Worm (Caenorhabditis elegans) whole organism, young adult: ENCODE results near the gene Y55H10A.2.

Experiments
- B0336.3 ChIP-seq: fragments of 200-800 bp; sonication (Bioruptor generic); IDR thresholded peaks from 2 replicates; pipeline ENCODE4 v1.3.6; 2022; ENCODE audit warnings: missing genetic modification characterization, missing compliant biosample characterization
- C06A6.2 ChIP-seq: fragments of 200-800 bp; sonication (Bioruptor generic); conservative IDR thresholded peaks from 2 replicates; pipeline ENCODE4 v1.3.6; 2022; ENCODE audit warnings: missing genetic modification characterization, missing compliant biosample characterization
- D2030.7 ChIP-seq: fragments of 200-800 bp; sonication (Bioruptor generic); IDR thresholded peaks from 2 replicates; pipeline ENCODE4 v1.3.6; 2022; ENCODE audit warnings: missing genetic modification reagents, missing genetic modification characterization, missing compliant biosample characterization
- F23B12.7 ChIP-seq: sonication (generic microtip); optimal IDR thresholded peaks from 2 replicates; lab custom pipeline; 2017; ENCODE audit warnings: missing genetic modification characterization, mild to moderate bottlenecking, missing compliant biosample characterization, antibody characterized with exemption, moderate library complexity; ENCODE audit not compliant: insufficient read depth
- F37B4.10 ChIP-seq: fragments of 200-800 bp; sonication (Bioruptor generic); IDR thresholded peaks from 2 replicates; pipeline ENCODE4 v1.3.6; 2022; ENCODE audit warnings: missing genetic modification characterization, missing compliant biosample characterization
- K11D2.4 ChIP-seq: fragments of 200-800 bp; sonication (Bioruptor generic); IDR thresholded peaks from 2 replicates; pipeline ENCODE4 v1.3.6; 2022; ENCODE audit warnings: missing genetic modification reagents, missing genetic modification characterization, missing compliant biosample characterization
- Y53F4B.3 ChIP-seq: fragments of 200-800 bp; sonication (Bioruptor generic); IDR thresholded peaks from 2 replicates; pipeline ENCODE4 v1.3.6; 2022; ENCODE audit warnings: missing genetic modification reagents, missing genetic modification characterization, missing compliant biosample characterization
- Y53G8AR.9 ChIP-seq: fragments of 200-800 bp; sonication (Bioruptor generic); conservative IDR thresholded peaks from 2 replicates; pipeline ENCODE4 v1.3.6; 2022; ENCODE audit warnings: missing genetic modification reagents, missing genetic modification characterization, missing compliant biosample characterization
- akir-1 ChIP-seq: fragments of 200-800 bp; sonication (Bioruptor generic); optimal IDR thresholded peaks from 2 replicates; lab custom pipeline; 2018; ENCODE audit warnings: mild to moderate bottlenecking, missing genetic modification characterization, moderate library complexity, missing compliant biosample characterization
- ama-1 ChIP-seq, 3 experiments: fragments of 150-350 bp in 1 of 3; sonication (generic microtip) in 2 of 3; optimal IDR thresholded peaks; 2 replicates each; lab custom pipeline; 2014 to 2018; ENCODE audit warnings: missing biosample characterization in 2 of 3, missing genetic modification characterization in 2 of 3, missing genetic modification reagents in 2 of 3
- aptf-2 ChIP-seq: fragments of 200-800 bp; sonication (Bioruptor generic); conservative IDR thresholded peaks from 2 replicates; pipeline ENCODE4 v1.3.6; 2022; ENCODE audit warnings: missing genetic modification reagents, missing genetic modification characterization, missing compliant biosample characterization
- attf-5 ChIP-seq: fragments of 200-800 bp; sonication (Bioruptor generic); optimal IDR thresholded peaks from 2 replicates; lab custom pipeline; 2018; ENCODE audit warnings: mild to moderate bottlenecking, missing genetic modification characterization, missing compliant biosample characterization
- attf-6 ChIP-seq: fragments of 200-800 bp; sonication (Bioruptor generic); IDR thresholded peaks from 2 replicates; pipeline ENCODE4 v1.3.6; 2022; ENCODE audit warnings: missing genetic modification reagents, missing genetic modification characterization, missing compliant biosample characterization
- cebp-1 ChIP-seq, 2 experiments: fragments of 200-800 bp in 1 of 2; sonication (Bioruptor generic) in 1 of 2; sonication (generic microtip) in 1 of 2; IDR thresholded peaks in 1 of 2; optimal IDR thresholded peaks in 1 of 2; 2 replicates each; pipeline versions ENCODE4 v1.3.6 to Lab custom; 2017 to 2022; ENCODE audit warnings: missing compliant biosample characterization in 2 of 2, missing genetic modification characterization in 2 of 2, mild to moderate bottlenecking in 1 of 2, missing genetic modification reagents in 1 of 2, moderate library complexity in 1 of 2
- ceh-100 ChIP-seq: fragments of 200-800 bp; sonication (Bioruptor generic); IDR thresholded peaks from 2 replicates; pipeline ENCODE4 v1.3.6; 2022; ENCODE audit warnings: missing genetic modification reagents, missing genetic modification characterization, missing compliant biosample characterization
- ceh-58 ChIP-seq: fragments of 200-800 bp; sonication (Bioruptor generic); IDR thresholded peaks from 2 replicates; pipeline ENCODE4 v1.3.6; 2022; ENCODE audit warnings: missing genetic modification characterization, missing compliant biosample characterization
- dpff-1 ChIP-seq: sonication (generic microtip); optimal IDR thresholded peaks from 2 replicates; lab custom pipeline; 2017; ENCODE audit warnings: mild to moderate bottlenecking, missing genetic modification characterization, missing compliant biosample characterization
- egl-18 ChIP-seq: fragments of 200-800 bp; sonication (Bioruptor generic); IDR thresholded peaks from 2 replicates; pipeline ENCODE4 v1.3.6; 2022; ENCODE audit warnings: missing genetic modification reagents, missing genetic modification characterization, missing compliant biosample characterization
- egrh-3 ChIP-seq: fragments of 200-800 bp; sonication (Bioruptor generic); IDR thresholded peaks from 2 replicates; pipeline ENCODE4 v1.3.6; 2022; ENCODE audit warnings: missing genetic modification reagents, missing genetic modification characterization, missing compliant biosample characterization
- fkh-3 ChIP-seq: sonication (generic microtip); optimal IDR thresholded peaks from 2 replicates; lab custom pipeline; 2016; ENCODE audit warnings: mild to moderate bottlenecking, missing genetic modification characterization, missing compliant biosample characterization
- him-1 ChIP-seq: sonication (generic microtip); optimal IDR thresholded peaks from 2 replicates; lab custom pipeline; 2016; ENCODE audit warnings: missing genotype, missing genetic modification reagents, missing genetic modification characterization, missing compliant biosample characterization
- hlh-12 ChIP-seq: sonication (generic microtip); optimal IDR thresholded peaks from 2 replicates; lab custom pipeline; 2016; ENCODE audit warnings: missing genetic modification characterization, missing compliant biosample characterization
- lag-1 ChIP-seq: fragments of 200-800 bp; sonication (Bioruptor generic); IDR thresholded peaks from 2 replicates; pipeline ENCODE4 v1.3.6; 2022; ENCODE audit warnings: missing genetic modification reagents, missing genetic modification characterization, missing compliant biosample characterization
- let-607 ChIP-seq, 2 experiments: fragments of 200-800 bp in 1 of 2; sonication (Bioruptor generic) in 1 of 2; sonication (generic microtip) in 1 of 2; optimal IDR thresholded peaks; 2 replicates each; lab custom pipeline; 2016 to 2018; ENCODE audit warnings: mild to moderate bottlenecking in 2 of 2, missing compliant biosample characterization in 2 of 2, missing genetic modification characterization in 2 of 2, moderate library complexity in 2 of 2, missing genotype in 1 of 2
- madf-10 ChIP-seq: sonication (generic microtip); optimal IDR thresholded peaks from 2 replicates; lab custom pipeline; 2016; ENCODE audit warnings: mild to moderate bottlenecking, missing genetic modification characterization, missing compliant biosample characterization
- madf-3 ChIP-seq: fragments of 200-800 bp; sonication (Bioruptor generic); IDR thresholded peaks from 2 replicates; pipeline ENCODE4 v1.3.6; 2022; ENCODE audit warnings: missing genetic modification reagents, missing genetic modification characterization, missing compliant biosample characterization
- madf-6 ChIP-seq: fragments of 200-800 bp; sonication (Bioruptor generic); IDR thresholded peaks from 2 replicates; pipeline ENCODE4 v1.3.6; 2022; ENCODE audit warnings: missing genetic modification reagents, missing genetic modification characterization, missing compliant biosample characterization
- mcd-1 ChIP-seq: fragments of 200-800 bp; sonication (Bioruptor generic); IDR thresholded peaks from 2 replicates; pipeline ENCODE4 v1.3.6; 2022; ENCODE audit warnings: missing genetic modification reagents, missing genetic modification characterization, missing compliant biosample characterization
- nhr-80 ChIP-seq: sonication (generic microtip); optimal IDR thresholded peaks from 2 replicates; lab custom pipeline; 2016; ENCODE audit warnings: missing genetic modification characterization, missing compliant biosample characterization
- rec-8 ChIP-seq, 2 experiments: sonication (generic microtip); optimal IDR thresholded peaks; 2 replicates each; lab custom pipeline; 2016; ENCODE audit warnings: mild to moderate bottlenecking in 2 of 2, missing genetic modification characterization in 2 of 2, missing genetic modification reagents in 2 of 2, missing genotype in 2 of 2, missing biosample characterization in 1 of 2, missing compliant biosample characterization in 1 of 2, moderate library complexity in 1 of 2
- somi-1 ChIP-seq: fragments of 200-800 bp; sonication (Bioruptor generic); optimal IDR thresholded peaks from 2 replicates; lab custom pipeline; 2018; ENCODE audit warnings: mild to moderate bottlenecking, missing genetic modification characterization, missing compliant biosample characterization
- tbp1 ChIP-seq: fragments of 200-800 bp; sonication (Bioruptor generic); optimal IDR thresholded peaks from 2 replicates; lab custom pipeline; 2018; ENCODE audit warnings: mild to moderate bottlenecking, missing genetic modification characterization, missing compliant biosample characterization
- zfh-2 ChIP-seq: fragments of 200-800 bp; sonication (Bioruptor generic); conservative IDR thresholded peaks from 2 replicates; pipeline ENCODE4 v1.3.6; 2022; ENCODE audit warnings: missing genetic modification reagents, missing genetic modification characterization, missing compliant biosample characterization
- zim-3 ChIP-seq: sonication (generic microtip); optimal IDR thresholded peaks from 2 replicates; lab custom pipeline; 2017; ENCODE audit warnings: mild to moderate bottlenecking, missing genetic modification characterization, moderate library complexity, missing compliant biosample characterization
- ztf-22 ChIP-seq: fragments of 200-800 bp; sonication (Bioruptor generic); optimal IDR thresholded peaks from 2 replicates; lab custom pipeline; 2018; ENCODE audit warnings: mild to moderate bottlenecking, missing genetic modification characterization, moderate library complexity, missing compliant biosample characterization
- ztf-25 ChIP-seq: fragments of 200-800 bp; sonication (Bioruptor generic); IDR thresholded peaks from 2 replicates; pipeline ENCODE4 v1.3.6; 2022; ENCODE audit warnings: missing genetic modification reagents, missing genetic modification characterization, missing compliant biosample characterization

Y55H10A.2 gene

DNA sequence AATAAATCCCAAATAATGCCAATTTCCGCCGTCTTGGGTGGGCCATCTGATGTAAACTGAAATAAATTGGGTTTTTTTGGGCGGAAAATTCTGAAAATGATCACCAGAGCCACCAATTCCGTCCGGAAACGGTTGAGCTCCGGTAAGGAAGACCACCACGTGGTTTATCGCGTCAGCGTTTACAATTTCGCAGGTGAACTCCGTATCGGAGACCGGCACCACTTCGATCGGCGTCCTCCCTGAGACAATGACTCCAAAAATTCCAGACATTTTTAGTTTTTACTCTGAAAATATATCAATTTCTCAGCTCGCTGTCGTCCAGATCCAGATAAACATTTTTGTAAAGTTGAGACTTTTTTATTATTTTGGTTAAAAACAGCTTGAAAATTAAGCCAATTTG lies 26.7 kb upstream of the Y55H10A.2 start, which contains the start of gene F42A6.6 (continued):
- TF ChIP-seq rec-8 (tag; optimal IDR thresholded peaks at IDR 0.05; lab: Kevin White, UChicago) = peak; percentile 37 to 45
- peak; percentile 82 for TF ChIP-seq madf-6 (GFP tag; lab: Robert Waterston, UW)
- peak; percentile 29 to 48 for TF ChIP-seq let-607 (tag; optimal IDR thresholded peaks at IDR 0.05; lab: Kevin White, UChicago)
- TF ChIP-seq aptf-2 = no peak
- TF ChIP-seq, all 124 proteins: peak for 84

DNA sequence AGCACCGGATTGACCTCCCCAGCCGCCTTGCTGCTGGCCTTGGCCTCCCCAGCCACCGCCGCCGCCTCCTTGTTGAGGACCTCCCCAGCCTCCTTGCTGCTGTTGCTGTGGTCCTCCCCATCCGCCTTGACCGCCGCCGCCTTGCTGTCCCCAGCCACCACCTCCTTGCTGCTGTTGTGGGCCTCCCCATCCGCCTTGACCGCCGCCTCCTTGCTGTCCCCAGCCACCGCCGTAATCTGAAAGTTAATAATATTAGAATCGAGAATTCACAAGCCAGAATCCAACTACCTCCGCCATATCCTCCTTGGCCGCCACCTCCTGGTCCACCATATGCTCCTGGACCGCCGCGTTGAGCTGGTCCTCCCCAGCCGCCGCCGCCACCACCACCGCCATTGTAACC lies 26.0 kb upstream of the Y55H10A.2 start:
- TF ChIP-seq lag-1 (no peak), ama-1 (optimal IDR thresholded peaks at IDR 0.05; lab: Kevin White, UChicago) (no peak), ama-1 (GFP tag; optimal IDR thresholded peaks at IDR 0.05; lab: Kevin White, UChicago) (no peak), C06A6.2 (GFP tag; lab: Robert Waterston, UW) (no peak), F37B4.10 (GFP tag; lab: Robert Waterston, UW) (0 out of 2 replicates have a peak, but pooled peaks have one; percentile 44), attf-5 (GFP tag; lab: Kevin White, UChicago) (no peak), madf-6 (GFP tag; lab: Robert Waterston, UW) (peak; percentile 35), hlh-12 (tag; lab: Kevin White, UChicago) (no peak), madf-10 (no peak), cebp-1 (GFP tag; IDR thresholded peaks at IDR 0.05; lab: Robert Waterston, UW) (no peak), cebp-1 (tag; optimal IDR thresholded peaks at IDR 0.05; lab: Kevin White, UChicago) (no peak), B0336.3 (GFP tag; lab: Robert Waterston, UW) (no peak), somi-1 (GFP tag; lab: Kevin White, UChicago) (peak; percentile 42), him-1 (tag; lab: Kevin White, UChicago) (no peak), ceh-100 (no peak), K11D2.4 (peak; percentile 32; the same call in 1 of the 2 replicates), Y53G8AR.9 (GFP tag; lab: Robert Waterston, UW) (0 out of 2 replicates have a peak, but pooled peaks have one; percentile 10), ceh-58 (no peak), ztf-25 (0 out of 2 replicates have a peak, but pooled peaks have one; percentile 4), egl-18 (GFP tag; lab: Robert Waterston, UW) (no peak), zfh-2 (peak; percentile 94), let-607 (tag; optimal IDR thresholded peaks at IDR 0.05; lab: Kevin White, UChicago) (no peak), ztf-22 (GFP tag; lab: Kevin White, UChicago) (no peak), attf-6 (GFP tag; lab: Robert Waterston, UW) (peak; percentile 8; the same call in 1 of the 2 replicates), dpff-1 (no peak), mcd-1 (GFP tag; lab: Robert Waterston, UW) (peak; percentile 55; the same call in 1 of the 2 replicates), fkh-3 (no peak), nhr-80 (tag; lab: Kevin White, UChicago) (no peak), madf-3 (GFP tag; lab: Robert Waterston, UW) (peak; percentile 59; the same call in 1 of the 2 replicates), egrh-3 (peak; percentile 98), akir-1 (GFP tag; lab: Kevin White, UChicago) (peak; percentile 34), tbp1 (no peak), F23B12.7 (tag; lab: Kevin White, UChicago) (no peak), Y53F4B.3 (GFP tag; lab: Robert Waterston, UW) (no peak), zim-3 (tag; lab: Kevin White, UChicago) (no peak), D2030.7 (GFP tag; lab: Robert Waterston, UW) (peak; percentile 8; the same call in 1 of the 2 replicates)
